Fruit fly (Drosophila melanogaster): ENCODE data around the gene Iru.

Iru gene

DNA sequence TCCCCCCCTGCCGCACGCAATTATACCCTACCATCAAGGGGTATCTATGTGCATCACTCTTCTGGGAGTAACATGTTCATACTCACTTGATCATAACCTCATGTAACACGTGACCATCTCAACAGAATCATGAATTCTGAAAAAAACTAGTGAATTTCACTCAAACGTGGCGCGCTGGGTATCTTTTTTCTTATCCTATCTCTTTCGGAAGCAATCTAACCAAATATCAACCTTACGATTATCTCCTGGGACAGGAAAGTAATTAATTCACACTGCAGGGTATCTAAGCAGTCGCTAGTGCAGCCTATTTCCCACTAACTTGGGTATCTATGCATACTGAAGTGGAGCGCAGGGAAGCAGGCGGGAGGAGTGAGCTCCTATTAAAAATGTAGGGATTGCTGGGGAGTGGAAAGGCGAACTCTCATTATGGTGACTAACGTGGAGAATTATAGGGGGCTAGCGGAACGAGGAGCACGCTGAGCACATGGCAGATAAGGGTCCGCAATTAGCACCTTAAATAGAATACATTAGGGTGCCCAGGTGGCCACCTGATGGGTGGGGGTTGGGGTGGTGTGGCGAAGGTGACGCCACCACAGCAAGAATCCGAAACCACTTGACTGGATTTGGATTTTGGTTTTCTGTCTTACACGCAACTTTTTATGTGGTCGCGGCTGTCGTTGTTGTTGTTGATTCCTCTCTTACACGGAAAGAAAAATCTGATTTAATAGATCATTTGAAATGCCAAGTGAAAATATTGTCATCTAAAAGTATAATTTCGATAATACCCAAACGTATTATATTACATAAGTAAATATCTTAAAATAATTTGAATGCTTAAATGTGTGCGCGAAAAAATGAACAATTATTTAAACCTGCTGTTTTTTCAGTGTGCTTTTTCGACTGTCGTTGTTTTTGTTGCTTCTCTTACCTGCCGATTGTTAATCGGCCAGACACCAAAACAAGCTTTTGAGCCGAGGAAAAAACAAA is 49.2 kb downstream of the Iru start (continued):
- TF ChIP-seq Gug (GFP tag; IDR thresholded peaks at IDR 0.05) = no peak
- TF ChIP-seq Sox102F (GFP tag; optimal IDR thresholded peaks at IDR 0.05) = peak; percentile 90
- peak; percentile 66 for TF ChIP-seq Lpt (GFP tag; optimal IDR thresholded peaks at IDR 0.05)
- TF ChIP-seq CG7368 (GFP tag; optimal IDR thresholded peaks at IDR 0.05) = peak; percentile 79
- peak; percentile 89 for TF ChIP-seq CG31627 (GFP tag; optimal IDR thresholded peaks at IDR 0.05)
- TF ChIP-seq Blimp-1 (GFP tag; optimal IDR thresholded peaks at IDR 0.05) = peak; percentile 72
- peak; percentile 77 for TF ChIP-seq CG4318 (GFP tag; optimal IDR thresholded peaks at IDR 0.05)
- peak; percentile 78 for TF ChIP-seq CG16779 (tag; optimal IDR thresholded peaks at IDR 0.05)
- TF ChIP-seq Hr39 (GFP tag; optimal IDR thresholded peaks at IDR 0.05) = peak; percentile 88
- peak; percentile 96 for TF ChIP-seq topi (GFP tag; optimal IDR thresholded peaks at IDR 0.05)
- peak; percentile 90 for TF ChIP-seq CG34406 (GFP tag; optimal IDR thresholded peaks at IDR 0.05)
- TF ChIP-seq CG6792 (GFP tag; optimal IDR thresholded peaks at IDR 0.05) = peak; percentile 86
- peak; percentile 83 for TF ChIP-seq spab (GFP tag; optimal IDR thresholded peaks at IDR 0.05)
- TF ChIP-seq acj6 (GFP tag; optimal IDR thresholded peaks at IDR 0.05) = peak; percentile 90
- TF ChIP-seq Hr38 (GFP tag; optimal IDR thresholded peaks at IDR 0.05) = no peak
- TF ChIP-seq Ets96B (tag; optimal IDR thresholded peaks at IDR 0.05) = peak; percentile 89
- TF ChIP-seq OdsH (GFP tag; optimal IDR thresholded peaks at IDR 0.05) = peak; percentile 91
- no peak for TF ChIP-seq CG8119 (GFP tag; IDR thresholded peaks at IDR 0.05)
- TF ChIP-seq Sox15 (GFP tag; optimal IDR thresholded peaks at IDR 0.05) = peak; percentile 80
- peak; percentile 81 for TF ChIP-seq CG11902 (GFP tag; optimal IDR thresholded peaks at IDR 0.05)
- peak; percentile 90 for TF ChIP-seq CG3032 (tag; optimal IDR thresholded peaks at IDR 0.05)
- TF ChIP-seq Eip93F (GFP tag; optimal IDR thresholded peaks at IDR 0.05) = peak; percentile 89
- TF ChIP-seq achi (GFP tag; optimal IDR thresholded peaks at IDR 0.05) = peak; percentile 91

- TF ChIP-seq Eip93F (GFP tag; optimal IDR thresholded peaks at IDR 0.05) (peak; percentile 19), spab (GFP tag; optimal IDR thresholded peaks at IDR 0.05) (peak; percentile 37), Sox102F (GFP tag; optimal IDR thresholded peaks at IDR 0.05) (peak; percentile 21), CG6854 (GFP tag; optimal IDR thresholded peaks at IDR 0.05) (peak; percentile 70), CG4318 (GFP tag; optimal IDR thresholded peaks at IDR 0.05) (no peak), Met (GFP tag; optimal IDR thresholded peaks at IDR 0.05) (peak; percentile 13), dsx (GFP tag; optimal IDR thresholded peaks at IDR 0.05; ENCODE audit: poor library complexity, severe bottlenecking) (peak; percentile 67), CG8632 (GFP tag; optimal IDR thresholded peaks at IDR 0.05) (no peak), CG9139 (GFP tag; optimal IDR thresholded peaks at IDR 0.05) (peak; percentile 72), topi (GFP tag; optimal IDR thresholded peaks at IDR 0.05) (no peak), Gug (GFP tag; IDR thresholded peaks at IDR 0.05) (no peak), CG8119 (GFP tag; IDR thresholded peaks at IDR 0.05) (no peak), CG6276 (GFP tag; optimal IDR thresholded peaks at IDR 0.05) (peak; percentile 68), Sox14 (GFP tag; optimal IDR thresholded peaks at IDR 0.05) (peak; percentile 68), Hr4 (GFP tag; optimal IDR thresholded peaks at IDR 0.05) (no peak), ss (GFP tag; optimal IDR thresholded peaks at IDR 0.05) (peak; percentile 81 to 83), esn (GFP tag; optimal IDR thresholded peaks at IDR 0.05) (no peak), CG6808 (GFP tag; optimal IDR thresholded peaks at IDR 0.05) (peak; percentile 74), OdsH (GFP tag; optimal IDR thresholded peaks at IDR 0.05) (peak; percentile 6), pdm3 (GFP tag; optimal IDR thresholded peaks at IDR 0.05) (no peak), Lpt (GFP tag; optimal IDR thresholded peaks at IDR 0.05) (peak; percentile 66), Eip78C (GFP tag) (peak; percentile 78), achi (GFP tag; optimal IDR thresholded peaks at IDR 0.05) (no peak), Eip75B (GFP tag; optimal IDR thresholded peaks at IDR 0.05) (peak; percentile 8), CG6792 (GFP tag; optimal IDR thresholded peaks at IDR 0.05) (peak; percentile 9), salr (GFP tag; optimal IDR thresholded peaks at IDR 0.05) (peak in 1 of 2 experiments; percentile 59), CG32006 (GFP tag; optimal IDR thresholded peaks at IDR 0.05) (no peak), fd59A (GFP tag; optimal IDR thresholded peaks at IDR 0.05) (peak; percentile 30), Smox (GFP tag; optimal IDR thresholded peaks at IDR 0.05) (no peak), fkh (GFP tag; optimal IDR thresholded peaks at IDR 0.05) (peak; percentile 83), CG10669 (GFP tag; optimal IDR thresholded peaks at IDR 0.05) (peak; percentile 59), Blimp-1 (GFP tag; optimal IDR thresholded peaks at IDR 0.05) (peak; percentile 34), CG7368 (GFP tag; optimal IDR thresholded peaks at IDR 0.05) (peak; percentile 15), CG8319 (GFP tag; optimal IDR thresholded peaks at IDR 0.05) (no peak), CG3919 (GFP tag; optimal IDR thresholded peaks at IDR 0.05) (peak; percentile 35)
These were observed 50.3 kb downstream of the Iru start for dm6 chr3R:9056409-9057031.
